Worm (Caenorhabditis elegans) whole organism, L1 larva: ENCODE results near the gene F46F2.5.

Experiments used
- F16B12.6 ChIP-seq: fragments of 150-350 bp; optimal IDR thresholded peaks from 2 replicates; lab custom pipeline; 2014; ENCODE audit warnings: missing biosample characterization, missing genetic modification characterization
- blmp-1 ChIP-seq: fragments of 150-350 bp; optimal IDR thresholded peaks from 2 replicates; lab custom pipeline; 2014; ENCODE audit warnings: missing biosample characterization, missing genetic modification characterization
- dpl-1 ChIP-seq, 3 experiments: fragments of 150-350 bp in 2 of 3; sonication (generic microtip) in 1 of 3; optimal IDR thresholded peaks; 2 replicates each; lab custom pipeline; 2014 to 2017; ENCODE audit warnings: missing biosample characterization in 3 of 3, missing genetic modification characterization in 3 of 3, missing genetic modification reagents in 3 of 3
- dsc-1 ChIP-seq: sonication (generic microtip); optimal IDR thresholded peaks from 2 replicates; lab custom pipeline; 2016; ENCODE audit warnings: mild to moderate bottlenecking, missing genetic modification characterization, missing compliant biosample characterization
- efl-1 ChIP-seq, 4 experiments: fragments of 150-350 bp; optimal IDR thresholded peaks in 3 of 4; peaks in 1 of 4; 1 replicate in 1 of 4; 2 replicates in 3 of 4; lab custom pipeline; 2014; ENCODE audit warnings: missing biosample characterization in 2 of 4, missing genetic modification characterization in 2 of 4, missing genetic modification reagents in 2 of 4
- fkh-4 ChIP-seq: sonication (generic microtip); optimal IDR thresholded peaks from 2 replicates; lab custom pipeline; 2016; ENCODE audit warnings: missing compliant biosample characterization, missing genetic modification characterization, borderline replicate concordance
- grh-1 ChIP-seq: fragments of 200-800 bp; sonication (Bioruptor generic); IDR thresholded peaks from 2 replicates; pipeline ENCODE4 v1.3.6; 2022; ENCODE audit warnings: missing genetic modification reagents, missing genetic modification characterization, missing compliant biosample characterization
- hpl-2 ChIP-seq: fragments of 150-350 bp; optimal IDR thresholded peaks from 2 replicates; lab custom pipeline; 2014; ENCODE audit warnings: missing biosample characterization, missing genetic modification reagents, missing genetic modification characterization
- jun-1 ChIP-seq: fragments of 150-350 bp; optimal IDR thresholded peaks from 2 replicates; lab custom pipeline; 2014; ENCODE audit warnings: missing biosample characterization, missing genetic modification reagents, missing genetic modification characterization
- lin-13 ChIP-seq: fragments of 150-350 bp; optimal IDR thresholded peaks from 2 replicates; lab custom pipeline; 2014; ENCODE audit warnings: missing biosample characterization, missing genetic modification reagents, missing genetic modification characterization
- lin-14 ChIP-seq: fragments of 200-800 bp; sonication (Bioruptor generic); optimal IDR thresholded peaks from 2 replicates; lab custom pipeline; 2018; ENCODE audit warnings: mild to moderate bottlenecking, missing genetic modification characterization, moderate library complexity, missing compliant biosample characterization
- lin-35 ChIP-seq, 2 experiments: fragments of 150-350 bp; optimal IDR thresholded peaks; 2 replicates each; lab custom pipeline; 2014; ENCODE audit warnings: missing biosample characterization in 2 of 2, missing genetic modification characterization in 2 of 2, missing genetic modification reagents in 2 of 2
- lin-39 ChIP-seq: fragments of 150-350 bp; optimal IDR thresholded peaks from 2 replicates; lab custom pipeline; 2014; ENCODE audit warnings: missing biosample characterization, missing genetic modification reagents, missing genetic modification characterization
- lir-3 ChIP-seq: sonication (generic microtip); optimal IDR thresholded peaks from 2 replicates; lab custom pipeline; 2016; ENCODE audit warnings: mild to moderate bottlenecking, missing genetic modification characterization, moderate library complexity, missing compliant biosample characterization; ENCODE audit not compliant: poor library complexity
- mdl-1 ChIP-seq, 2 experiments: fragments of 150-350 bp; optimal IDR thresholded peaks; 2 replicates each; lab custom pipeline; 2014 to 2017; ENCODE audit warnings: missing biosample characterization in 2 of 2, missing genetic modification characterization in 2 of 2, inconsistent platforms in 1 of 2
- mef-2 ChIP-seq: fragments of 150-350 bp; optimal IDR thresholded peaks from 2 replicates; lab custom pipeline; 2014; ENCODE audit warnings: missing biosample characterization, missing genetic modification characterization
- mep-1 ChIP-seq: fragments of 150-350 bp; optimal IDR thresholded peaks from 2 replicates; lab custom pipeline; 2014; ENCODE audit warnings: missing biosample characterization, missing genetic modification characterization
- nhr-19 ChIP-seq: fragments of 200-800 bp; sonication (Bioruptor generic); conservative IDR thresholded peaks from 2 replicates; pipeline ENCODE4 v1.3.6; 2022; ENCODE audit warnings: missing genetic modification characterization, missing compliant biosample characterization
- nhr-20 ChIP-seq: sonication (generic microtip); optimal IDR thresholded peaks from 2 replicates; lab custom pipeline; 2016; ENCODE audit warnings: mild to moderate bottlenecking, missing genetic modification characterization, missing compliant biosample characterization
- nhr-237 ChIP-seq: fragments of 150-350 bp; optimal IDR thresholded peaks from 2 replicates; lab custom pipeline; 2014; ENCODE audit warnings: missing biosample characterization, missing genetic modification characterization
- nhr-47 ChIP-seq: sonication (generic microtip); optimal IDR thresholded peaks from 2 replicates; lab custom pipeline; 2016; ENCODE audit warnings: mild to moderate bottlenecking, missing genetic modification characterization, moderate library complexity, missing compliant biosample characterization
- nhr-71 ChIP-seq: sonication (generic microtip); optimal IDR thresholded peaks from 2 replicates; lab custom pipeline; 2016; ENCODE audit warnings: mild to moderate bottlenecking, missing genetic modification characterization, moderate library complexity, missing compliant biosample characterization
- nhr-85 ChIP-seq: sonication (generic microtip); peaks from one replicate; lab custom pipeline; 2016; ENCODE audit warnings: missing genetic modification characterization, inconsistent platforms, missing compliant biosample characterization
- pax-3 ChIP-seq: fragments of 200-800 bp; sonication (Bioruptor generic); optimal IDR thresholded peaks from 2 replicates; lab custom pipeline; 2018; ENCODE audit warnings: mild to moderate bottlenecking, missing genetic modification characterization, moderate library complexity, missing compliant biosample characterization
- pqm-1 ChIP-seq: sonication (generic microtip); optimal IDR thresholded peaks from 3 replicates; lab custom pipeline; 2017; ENCODE audit warnings: missing biosample characterization, missing genetic modification characterization
- skn-1 ChIP-seq: fragments of 150-350 bp; optimal IDR thresholded peaks from 2 replicates; lab custom pipeline; 2014; ENCODE audit warnings: missing biosample characterization, missing genetic modification characterization
- snpc-4 ChIP-seq: fragments of 150-350 bp; optimal IDR thresholded peaks from 2 replicates; lab custom pipeline; 2014; ENCODE audit warnings: missing biosample characterization, missing genetic modification characterization
- snu-23 ChIP-seq: sonication (generic microtip); optimal IDR thresholded peaks from 2 replicates; lab custom pipeline; 2016; ENCODE audit warnings: missing genetic modification characterization, missing compliant biosample characterization
- sptf-1 ChIP-seq: fragments of 150-350 bp; optimal IDR thresholded peaks from 2 replicates; lab custom pipeline; 2014; ENCODE audit warnings: missing biosample characterization, missing genetic modification characterization
- sup-37 ChIP-seq: fragments of 200-800 bp; sonication (Bioruptor generic); optimal IDR thresholded peaks from 2 replicates; lab custom pipeline; 2018; ENCODE audit warnings: mild to moderate bottlenecking, missing genetic modification characterization, missing compliant biosample characterization
- tbx-2 ChIP-seq: sonication (generic microtip); optimal IDR thresholded peaks from 2 replicates; lab custom pipeline; 2016; ENCODE audit warnings: missing genetic modification characterization, missing compliant biosample characterization
- unc-62 ChIP-seq: fragments of 150-350 bp; optimal IDR thresholded peaks from 2 replicates; lab custom pipeline; 2014; ENCODE audit warnings: missing biosample characterization, missing genetic modification reagents, missing genetic modification characterization
- unc-86 ChIP-seq: sonication (generic microtip); optimal IDR thresholded peaks from 2 replicates; lab custom pipeline; 2016; ENCODE audit warnings: missing genetic modification characterization, missing compliant biosample characterization
- unc-98 ChIP-seq: fragments of 200-800 bp; sonication (Bioruptor generic); IDR thresholded peaks from 2 replicates; pipeline ENCODE4 v1.3.6; 2022; ENCODE audit warnings: missing genetic modification characterization, missing compliant biosample characterization
- zip-4 ChIP-seq: fragments of 200-800 bp; sonication (Bioruptor generic); optimal IDR thresholded peaks from 2 replicates; lab custom pipeline; 2018; ENCODE audit warnings: mild to moderate bottlenecking, missing genetic modification characterization, moderate library complexity, missing compliant biosample characterization
- ztf-11 ChIP-seq, 2 experiments: sonication (generic microtip); optimal IDR thresholded peaks; 2 replicates each; lab custom pipeline; 2016 to 2017; ENCODE audit warnings: missing genetic modification characterization in 2 of 2, missing biosample characterization in 1 of 2, missing compliant biosample characterization in 1 of 2

The F46F2.5 gene

DNA sequence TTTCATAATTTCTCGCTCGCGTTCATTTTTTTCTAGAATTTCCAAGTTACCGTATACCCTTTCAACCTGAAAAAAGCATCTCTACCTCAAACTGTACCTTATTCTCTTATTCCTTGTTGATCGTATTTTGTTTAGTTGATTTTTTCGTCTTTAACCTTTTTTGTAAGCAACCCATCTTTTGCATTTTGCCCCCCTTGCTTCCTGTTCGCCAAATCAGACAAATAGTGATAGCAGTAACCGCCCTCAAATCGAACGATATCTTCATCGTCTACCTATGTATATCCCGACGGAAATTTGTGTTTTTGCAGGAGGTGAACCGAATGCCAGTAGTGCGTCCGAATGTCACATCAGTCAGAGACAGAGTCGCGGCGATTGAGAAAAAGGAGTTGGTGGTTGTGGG lies at the start of gene F46F2.5:
Gene F46F2.5, plus strand, starts transcription at position 301 of the 400 bp plus-strand sequence.
- TF ChIP-seq grh-1 (GFP tag; lab: Robert Waterston, UW) (0 out of 2 replicates have a peak, but pooled peaks have one; percentile 22), mdl-1 (tag; optimal IDR thresholded peaks at IDR 0.05; lab: Kevin White, UChicago) (no peak)

DNA sequence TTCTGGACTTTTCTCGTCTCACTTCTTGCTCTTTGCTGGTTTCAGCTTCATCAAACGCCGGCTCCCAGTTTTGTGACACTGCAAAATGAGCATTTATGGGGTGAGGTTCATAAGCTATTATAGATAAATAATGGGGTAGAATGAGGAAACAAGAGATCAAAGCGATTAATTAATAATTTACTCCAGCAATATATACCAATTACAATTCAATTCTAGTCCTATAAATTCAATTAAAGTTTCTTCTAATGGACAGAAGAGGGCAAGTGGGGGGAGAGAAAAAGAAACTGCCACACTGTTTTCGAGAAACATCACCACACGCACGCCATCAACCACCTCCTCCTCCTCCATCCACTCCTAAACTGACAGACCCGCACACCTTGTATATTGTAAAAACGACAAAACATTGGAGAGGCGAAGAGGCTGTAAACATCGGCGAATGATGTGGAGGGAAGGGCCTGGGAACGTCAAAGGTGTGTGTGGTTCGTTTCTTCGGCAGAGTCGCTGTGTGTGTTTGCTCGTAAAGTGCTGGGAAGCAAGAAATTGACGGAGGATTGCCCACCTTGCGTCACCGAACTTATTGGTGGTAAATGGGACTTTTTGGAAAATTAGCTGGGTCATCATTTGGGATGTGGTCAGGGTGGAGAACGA lies 49.2 kb upstream of the F46F2.5 start, which contains the start of the genes H03A11.13 and famk-1:
Gene H03A11.13, minus strand, starts transcription at position 51 of the 648 bp plus-strand sequence.
Gene famk-1, minus strand, starts transcription at position 78 of the 648 bp plus-strand sequence.
- TF ChIP-seq mef-2 (tag; lab: Kevin White, UChicago) (no peak), nhr-85 (peak; percentile 42), lir-3 (no peak)

DNA sequence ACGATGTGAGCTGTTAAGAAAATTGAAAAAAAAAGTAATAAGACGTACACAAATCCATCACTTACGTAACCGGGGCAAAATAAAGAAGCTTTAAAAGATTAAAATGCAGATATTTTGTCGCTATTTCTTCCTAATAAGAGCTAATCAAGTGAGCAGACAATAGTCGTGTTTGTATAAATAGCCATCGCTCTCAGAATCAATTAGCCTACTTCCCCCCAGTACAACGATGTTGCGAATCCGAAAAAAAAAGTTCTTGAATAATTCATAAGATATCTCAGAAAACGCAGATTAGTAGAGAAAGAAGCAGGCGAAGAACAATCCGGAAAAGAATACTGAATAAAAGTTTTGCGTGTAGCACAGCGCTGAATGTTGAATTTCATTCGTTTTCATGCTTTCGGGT lies 47.3 kb upstream of the F46F2.5 start:
- TF ChIP-seq hpl-2 (GFP tag; lab: Kevin White, UChicago) (no peak), unc-86 (peak; percentile 78), dsc-1 (tag; lab: Kevin White, UChicago) (peak; percentile 97), lin-14 (peak; percentile 41), nhr-47 (tag; lab: Kevin White, UChicago) (peak; percentile 17), nhr-71 (tag; lab: Kevin White, UChicago) (peak; percentile 9), tbx-2 (no peak), fkh-4 (tag; lab: Kevin White, UChicago) (peak; percentile 18)

DNA sequence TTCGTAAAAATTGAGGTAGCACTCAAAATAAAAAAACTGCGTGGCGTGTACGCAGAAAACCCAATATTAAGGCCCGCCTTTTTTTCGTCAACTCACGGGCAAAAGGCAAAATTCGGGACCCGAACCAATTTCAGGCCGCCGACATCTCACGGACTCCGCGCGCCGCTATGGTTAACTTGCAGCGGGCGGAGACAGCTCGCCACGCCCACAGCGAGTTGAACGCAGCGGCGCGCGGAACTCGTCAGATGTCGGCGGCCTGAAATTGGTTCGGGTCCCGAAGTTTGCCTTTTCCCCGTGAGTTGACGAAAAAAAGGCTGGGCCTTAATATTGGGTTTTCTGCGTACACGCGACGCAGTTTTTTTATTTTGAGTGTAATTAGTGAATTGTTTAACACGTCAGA lies 41.4 kb upstream of the F46F2.5 start:
- TF ChIP-seq lin-39 (tag; lab: Kevin White, UChicago) (no peak), snpc-4 (peak; percentile 0)

DNA sequence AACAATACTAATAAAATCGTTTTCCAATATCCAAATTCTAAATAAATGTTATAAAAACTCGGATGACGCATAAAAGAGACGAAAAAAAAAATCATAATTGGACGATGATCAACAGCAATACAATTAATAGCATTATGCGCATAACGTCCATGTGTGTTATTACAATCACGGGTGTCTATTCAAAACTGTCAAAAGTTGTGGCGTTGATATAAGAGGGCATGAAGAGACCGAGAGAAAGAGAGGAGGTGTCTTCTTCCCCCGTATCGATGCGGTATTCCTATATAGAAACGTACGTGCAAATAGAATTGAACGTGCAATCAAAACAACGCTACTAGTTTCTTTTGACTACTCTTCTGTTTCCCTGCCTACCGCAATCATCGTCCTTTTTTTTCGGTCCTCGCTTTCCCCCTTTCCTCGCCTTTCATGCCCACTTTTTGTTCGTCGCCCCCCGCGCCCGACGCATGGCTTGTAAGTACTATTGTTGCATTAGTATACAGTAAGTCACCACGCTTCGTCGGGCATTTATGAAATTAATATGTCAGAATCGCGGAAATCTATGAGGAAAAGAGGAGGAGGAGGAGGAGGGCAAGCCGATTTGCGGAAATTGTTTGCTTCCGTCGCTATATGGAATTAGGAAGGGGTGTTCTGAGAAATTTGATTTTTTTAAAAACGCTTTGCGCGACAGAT lies 40.5 kb upstream of the F46F2.5 start:
- TF ChIP-seq blmp-1 (tag; lab: Kevin White, UChicago): peak; percentile 7
- no peak for TF ChIP-seq dpl-1 (GFP tag; optimal IDR thresholded peaks at IDR 0.05; lab: Kevin White, UChicago)
- no peak for TF ChIP-seq efl-1 (optimal IDR thresholded peaks at IDR 0.05; lab: Kevin White, UChicago)
- TF ChIP-seq efl-1 (GFP tag; optimal IDR thresholded peaks at IDR 0.05 in 1 of 2; lab: Kevin White, UChicago): peak in 1 of 2 experiments; percentile 91
- no peak for TF ChIP-seq jun-1 (tag; lab: Kevin White, UChicago)
- peak; percentile 22 for TF ChIP-seq nhr-20 (tag; lab: Kevin White, UChicago)
- peak; percentile 36 for TF ChIP-seq mep-1 (tag; lab: Kevin White, UChicago)
- TF ChIP-seq lin-14: peak; percentile 56
- TF ChIP-seq lin-35 (GFP tag; optimal IDR thresholded peaks at IDR 0.05; lab: Kevin White, UChicago): peak in 1 of 2 experiments; percentile 21
- no peak for TF ChIP-seq nhr-237 (tag; lab: Kevin White, UChicago)
- TF ChIP-seq nhr-85: peak; percentile 86
- peak; percentile 2 for TF ChIP-seq skn-1
- peak; percentile 33 for TF ChIP-seq snu-23 (GFP tag; lab: Kevin White, UChicago)

DNA sequence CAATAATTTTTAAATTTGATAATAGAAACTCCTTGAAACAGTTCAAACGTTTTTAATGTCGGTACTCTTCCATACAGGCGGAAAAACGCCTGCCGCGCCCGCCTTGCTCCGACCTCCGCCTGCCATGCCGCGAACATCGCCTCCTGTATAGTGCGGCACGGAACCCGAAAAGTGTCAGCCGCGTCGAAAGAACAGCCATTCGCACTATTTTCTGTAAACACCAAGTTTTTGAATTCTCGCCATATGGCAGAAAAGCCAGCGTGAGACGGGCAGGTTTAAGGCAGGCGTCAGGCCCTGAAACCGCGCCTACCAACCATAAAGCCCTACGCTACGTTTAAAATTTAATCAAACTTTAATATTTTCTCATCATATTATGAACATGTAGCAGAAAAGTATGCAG lies 39.7 kb upstream of the F46F2.5 start:
- TF ChIP-seq efl-1 (optimal IDR thresholded peaks at IDR 0.05; lab: Kevin White, UChicago) (no peak), efl-1 (GFP tag; optimal IDR thresholded peaks at IDR 0.05 in 1 of 2; lab: Kevin White, UChicago) (peak in 1 of 2 experiments; percentile 71), zip-4 (GFP tag; lab: Kevin White, UChicago) (no peak), snpc-4 (peak; percentile 39)

DNA sequence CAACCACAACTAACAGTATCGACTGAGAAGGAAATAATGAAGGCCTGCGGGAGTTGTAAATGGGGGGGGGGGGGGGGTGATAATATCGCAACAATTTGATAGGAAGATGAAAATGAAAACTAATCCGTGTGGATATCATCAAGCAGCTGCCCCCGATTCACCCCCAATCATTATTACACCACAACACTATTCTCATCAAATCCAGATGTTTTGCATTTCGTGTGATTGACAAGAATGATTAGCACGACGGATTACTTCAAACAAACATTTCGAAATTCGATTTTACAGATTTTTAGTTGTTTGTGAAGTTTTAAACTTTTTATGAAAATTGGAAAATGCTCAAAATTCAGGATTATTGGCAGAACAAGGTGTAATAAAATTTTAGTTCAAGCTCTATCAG lies 38.4 kb upstream of the F46F2.5 start:
- TF ChIP-seq fkh-4 (tag; lab: Kevin White, UChicago) (peak; percentile 88), nhr-85 (no peak), sptf-1 (no peak), ztf-11 (tag; optimal IDR thresholded peaks at IDR 0.05; lab: Kevin White, UChicago) (no peak), nhr-19 (GFP tag; lab: Robert Waterston, UW) (no peak; the same call in 1 of the 2 replicates), F16B12.6 (no peak), unc-62 (GFP tag; lab: Kevin White, UChicago) (no peak), unc-86 (no peak), mef-2 (tag; lab: Kevin White, UChicago) (no peak), hpl-2 (GFP tag; lab: Kevin White, UChicago) (no peak), pqm-1 (no peak), skn-1 (peak; percentile 2), snu-23 (GFP tag; lab: Kevin White, UChicago) (no peak), dsc-1 (tag; lab: Kevin White, UChicago) (peak; percentile 96), unc-98 (GFP tag; lab: Robert Waterston, UW) (no peak), sup-37 (no peak), lin-13 (GFP tag; lab: Kevin White, UChicago) (no peak), lir-3 (no peak), pax-3 (tag; lab: Kevin White, UChicago) (no peak)
